Fruit fly (Drosophila melanogaster): ENCODE data around the gene Oli.

DNA sequence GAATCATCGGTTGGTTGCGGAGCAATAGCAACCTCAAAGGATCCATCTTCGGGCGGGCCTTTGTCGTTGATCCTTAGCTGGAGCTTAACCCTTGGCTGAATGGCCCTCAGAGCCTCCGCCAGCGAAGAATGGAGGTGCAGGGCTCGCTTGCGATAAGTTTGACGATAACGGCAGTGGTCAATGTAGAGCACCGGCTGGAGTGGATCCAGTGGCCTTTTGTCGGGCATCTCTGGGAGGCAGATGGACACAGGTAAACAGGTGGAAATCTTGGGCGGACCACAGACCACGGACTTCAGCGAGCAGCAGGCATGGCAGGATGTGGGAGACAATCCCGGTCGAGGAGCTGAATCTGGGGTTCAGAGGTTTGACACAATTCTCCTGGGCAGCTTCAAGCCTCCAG lies 37.0 kb downstream of the Oli start, which contains the start of gene CG15147:
- TF ChIP-seq CG7045 (GFP tag; optimal IDR thresholded peaks at IDR 0.05), result no peak
- no peak for TF ChIP-seq CG7101 (tag; optimal IDR thresholded peaks at IDR 0.05)
- no peak for TF ChIP-seq CG14711 (tag; optimal IDR thresholded peaks at IDR 0.05)
- no peak for TF ChIP-seq cic (GFP tag; optimal IDR thresholded peaks at IDR 0.05)
- TF ChIP-seq Crg-1 (GFP tag; optimal IDR thresholded peaks at IDR 0.05), result no peak
- no peak for TF ChIP-seq cnc (optimal IDR thresholded peaks at IDR 0.05)
- no peak for TF ChIP-seq pad (GFP tag; optimal IDR thresholded peaks at IDR 0.05)
- TF ChIP-seq kay (GFP tag; ENCODE audit: borderline replicate concordance), result no peak
- TF ChIP-seq Clk (GFP tag; optimal IDR thresholded peaks at IDR 0.05), result no peak
- TF ChIP-seq Mnt (GFP tag; optimal IDR thresholded peaks at IDR 0.05), result no peak
- no peak for TF ChIP-seq ovo (GFP tag; optimal IDR thresholded peaks at IDR 0.05)
- TF ChIP-seq CG12768 (GFP tag; optimal IDR thresholded peaks at IDR 0.05), result no peak
